Worm (Caenorhabditis elegans) whole organism, L4/young adult: ENCODE results near the gene fut-4.

Source experiments
- W03F9.2 ChIP-seq: fragments of 150-350 bp; optimal IDR thresholded peaks from 2 replicates; lab custom pipeline; 2014; ENCODE audit warnings: missing biosample characterization, missing genetic modification characterization
- him-1 ChIP-seq: sonication (generic microtip); optimal IDR thresholded peaks from 2 replicates; lab custom pipeline; 2016; ENCODE audit warnings: missing genotype, missing genetic modification reagents, missing genetic modification characterization, missing compliant biosample characterization

ce11 chrII:2871816-2872215, 49.5 kb upstream of the fut-4 start, which contains the start of gene Y110A2AL.10:
- TF ChIP-seq W03F9.2 (tag; lab: Kevin White, UChicago) (no peak), him-1 (tag; lab: Kevin White, UChicago) (no peak)
